Fruit fly (Drosophila melanogaster): Measurements from ENCODE around the gene CG3191.
A peak's percentile ranks its signal among the peaks of the same experiment; 100 is the strongest.

The CG3191 gene

dm6 chrX:2225138-2225537, 26.7 kb downstream of the CG3191 start, which contains the start of gene pcx (continued):
- peak; percentile 81 for TF ChIP-seq Dref (GFP tag; IDR thresholded peaks at IDR 0.05)
- no peak for TF ChIP-seq trh (GFP tag; optimal IDR thresholded peaks at IDR 0.05)
- no peak for TF ChIP-seq CG18262 (tag; optimal IDR thresholded peaks at IDR 0.05)
- TF ChIP-seq cg (GFP tag; optimal IDR thresholded peaks at IDR 0.05): no peak
- no peak for TF ChIP-seq trem (tag; optimal IDR thresholded peaks at IDR 0.05)
- no peak for TF ChIP-seq en (GFP tag; optimal IDR thresholded peaks at IDR 0.05)
- no peak for TF ChIP-seq Opbp (GFP tag; IDR thresholded peaks at IDR 0.05; ENCODE audit: partially characterized antibody)
- no peak for TF ChIP-seq CG11456 (GFP tag; IDR thresholded peaks at IDR 0.05)
- TF ChIP-seq CG8924 (tag; optimal IDR thresholded peaks at IDR 0.05): no peak
- TF ChIP-seq GATAe (GFP tag; conservative IDR thresholded peaks at IDR 0.05): no peak
- TF ChIP-seq grn (GFP tag; optimal IDR thresholded peaks at IDR 0.05): no peak
- TF ChIP-seq jing (GFP tag; optimal IDR thresholded peaks at IDR 0.05): no peak
- no peak for TF ChIP-seq lov (optimal IDR thresholded peaks at IDR 0.05)
- no peak for TF ChIP-seq lov (GFP tag; IDR thresholded peaks at IDR 0.05)
- peak; percentile 44; the same call in 1 of the 3 replicates for TF ChIP-seq hb (GFP tag; IDR thresholded peaks at IDR 0.05; ENCODE audit: partially characterized antibody)
- no peak for TF ChIP-seq zfh1 (GFP tag; IDR thresholded peaks at IDR 0.05)
- no peak for TF ChIP-seq CG15073 (GFP tag; optimal IDR thresholded peaks at IDR 0.05)
- no peak for TF ChIP-seq maf-S (GFP tag; optimal IDR thresholded peaks at IDR 0.05)
- TF ChIP-seq lilli (GFP tag; optimal IDR thresholded peaks at IDR 0.05): no peak
- TF ChIP-seq CG13424 (tag; optimal IDR thresholded peaks at IDR 0.05): no peak
- no peak for TF ChIP-seq CG9727 (GFP tag; optimal IDR thresholded peaks at IDR 0.05)
- TF ChIP-seq YL-1 (GFP tag; optimal IDR thresholded peaks at IDR 0.05): peak; percentile 56
- peak; percentile 57 for TF ChIP-seq BEAF-32 (GFP tag; optimal IDR thresholded peaks at IDR 0.05)
- no peak for TF ChIP-seq nerfin-2 (GFP tag; IDR thresholded peaks at IDR 0.05; ENCODE audit: partially characterized antibody)
- TF ChIP-seq CG17186 (GFP tag; optimal IDR thresholded peaks at IDR 0.05): no peak
- TF ChIP-seq sna (GFP tag; IDR thresholded peaks at IDR 0.05; ENCODE audit: partially characterized antibody): 0 out of 2 replicates have a peak, but pooled peaks have one; percentile 41
- no peak for TF ChIP-seq Mrtf (GFP tag; IDR thresholded peaks at IDR 0.05)
- TF ChIP-seq Xrp1 (GFP tag; IDR thresholded peaks at IDR 0.05): no peak
- TF ChIP-seq Deaf1 (tag; optimal IDR thresholded peaks at IDR 0.05): no peak
- TF ChIP-seq mirr (GFP tag; optimal IDR thresholded peaks at IDR 0.05): no peak
- TF ChIP-seq CG5245 (GFP tag; optimal IDR thresholded peaks at IDR 0.05): no peak
- no peak for TF ChIP-seq tx (GFP tag; optimal IDR thresholded peaks at IDR 0.05)
- no peak for TF ChIP-seq pb (GFP tag; optimal IDR thresholded peaks at IDR 0.05)
- TF ChIP-seq bcd (GFP tag; optimal IDR thresholded peaks at IDR 0.05): no peak
- no peak for TF ChIP-seq fd96Cb (tag; optimal IDR thresholded peaks at IDR 0.05)
- no peak for TF ChIP-seq ham (GFP tag; IDR thresholded peaks at IDR 0.05)
- no peak for TF ChIP-seq CG16815 (GFP tag; optimal IDR thresholded peaks at IDR 0.05)
- no peak for TF ChIP-seq sug (tag; optimal IDR thresholded peaks at IDR 0.05)
- peak; percentile 89 for TF ChIP-seq crol (GFP tag; IDR thresholded peaks at IDR 0.05)
- no peak for TF ChIP-seq CG13775 (GFP tag; optimal IDR thresholded peaks at IDR 0.05)
- TF ChIP-seq Hr51 (GFP tag; optimal IDR thresholded peaks at IDR 0.05): no peak
- no peak for TF ChIP-seq slp2 (GFP tag; optimal IDR thresholded peaks at IDR 0.05)
- no peak for TF ChIP-seq run (tag; optimal IDR thresholded peaks at IDR 0.05)
- TF ChIP-seq pros (GFP tag; optimal IDR thresholded peaks at IDR 0.05): no peak
- TF ChIP-seq zen2 (GFP tag; IDR thresholded peaks at IDR 0.05; ENCODE audit: partially characterized antibody): no peak
- peak; percentile 96 for TF ChIP-seq CG17359 (tag; optimal IDR thresholded peaks at IDR 0.05)
- no peak for TF ChIP-seq HLH3B (GFP tag; IDR thresholded peaks at IDR 0.05)
- 0 out of 2 replicates have a peak, but pooled peaks have one; percentile 19 for TF ChIP-seq inv (GFP tag; IDR thresholded peaks at IDR 0.05; ENCODE audit: partially characterized antibody)
- TF ChIP-seq tna (GFP tag; IDR thresholded peaks at IDR 0.05; ENCODE audit: partially characterized antibody): no peak
- no peak for TF ChIP-seq CG11696 (GFP tag; IDR thresholded peaks at IDR 0.05)
- TF ChIP-seq CG14860 (GFP tag; IDR thresholded peaks at IDR 0.05; ENCODE audit: partially characterized antibody): peak; percentile 24; the same call in 1 of the 3 replicates

Data from whole organism, embryonic.